Fruit fly (Drosophila melanogaster) whole organism, wandering third instar larva: ENCODE measurements around the gene Rnmt.

Experiments used
- Abd-B ChIP-seq: fragments of >200 bp; optimal IDR thresholded peaks from 2 replicates; lab custom pipeline; 2017; ENCODE audit warnings: missing biosample characterization, missing genetic modification characterization
- CG32264 ChIP-seq: fragments of 200-800 bp; sonication (Bioruptor generic); optimal IDR thresholded peaks from 2 replicates; lab custom pipeline; 2016; ENCODE audit warnings: missing biosample characterization, missing genetic modification characterization
- CG9705 ChIP-seq: fragments of 200-800 bp; sonication (Bioruptor generic); optimal IDR thresholded peaks from 2 replicates; lab custom pipeline; 2018; ENCODE audit warnings: missing biosample characterization, mild to moderate bottlenecking, missing genetic modification characterization
- CrebA ChIP-seq: fragments of 200-800 bp; sonication (Bioruptor generic); optimal IDR thresholded peaks from 2 replicates; lab custom pipeline; 2016; ENCODE audit warnings: missing biosample characterization, mild to moderate bottlenecking, missing genetic modification characterization, borderline replicate concordance
- Dfd ChIP-seq: fragments of >200 bp; optimal IDR thresholded peaks from 2 replicates; lab custom pipeline; 2017; ENCODE audit warnings: missing biosample characterization, missing genetic modification characterization
- Dif ChIP-seq: fragments of 200-275, 200-300 bp; sonication (Bioruptor generic); optimal IDR thresholded peaks from 2 replicates; lab custom pipeline; 2018; ENCODE audit warnings: missing biosample characterization, missing genetic modification characterization; ENCODE audit not compliant: partially characterized antibody
- GATAd ChIP-seq: sonication (Bioruptor generic); optimal IDR thresholded peaks from 2 replicates; lab custom pipeline; 2016; ENCODE audit warnings: missing biosample characterization, missing genetic modification characterization
- HLH106 ChIP-seq: fragments of 200-800 bp; optimal IDR thresholded peaks from 3 replicates; lab custom pipeline; 2019; ENCODE audit warnings: missing biosample characterization, mild to moderate bottlenecking, missing genetic modification characterization, moderate library complexity
- Hr78 ChIP-seq: fragments of >200 bp; optimal IDR thresholded peaks from 2 replicates; lab custom pipeline; 2017; ENCODE audit warnings: missing biosample characterization, missing genetic modification characterization
- Hr83 ChIP-seq: fragments of 200-300 bp; sonication (Bioruptor generic); optimal IDR thresholded peaks from 2 replicates; lab custom pipeline; 2016; ENCODE audit warnings: missing biosample characterization, mild to moderate bottlenecking, missing genetic modification characterization, moderate library complexity; ENCODE audit not compliant: poor library complexity, severe bottlenecking
- Jra ChIP-seq: sonication (Bioruptor generic); optimal IDR thresholded peaks from 2 replicates; lab custom pipeline; 2016; ENCODE audit warnings: missing biosample characterization, missing genetic modification characterization
- Mio ChIP-seq: sonication (Bioruptor generic); optimal IDR thresholded peaks from 2 replicates; lab custom pipeline; 2016; ENCODE audit warnings: missing biosample characterization, missing genetic modification characterization
- Myc ChIP-seq: fragments of >200 bp; optimal IDR thresholded peaks from 2 replicates; lab custom pipeline; 2017
- N ChIP-seq: fragments of >200 bp; optimal IDR thresholded peaks from 2 replicates; lab custom pipeline; 2018; ENCODE audit warnings: missing biosample characterization, missing external identifiers, missing genetic modification characterization
- OdsH ChIP-seq: fragments of 200-800 bp; sonication (Bioruptor generic); optimal IDR thresholded peaks from 2 replicates; lab custom pipeline; 2016; ENCODE audit warnings: missing biosample characterization, mild to moderate bottlenecking, missing genetic modification characterization
- Rel ChIP-seq, 2 experiments: fragments of 200-800 bp; sonication (Bioruptor generic) in 1 of 2; optimal IDR thresholded peaks; 2 replicates in 1 of 2; 3 replicates in 1 of 2; lab custom pipeline; 2016 to 2019; ENCODE audit warnings: mild to moderate bottlenecking in 2 of 2, missing biosample characterization in 2 of 2, missing genetic modification characterization in 2 of 2, moderate library complexity in 1 of 2
- Sp1 ChIP-seq: fragments of 200-800 bp; sonication (Bioruptor generic); optimal IDR thresholded peaks from 3 replicates; lab custom pipeline; 2019; ENCODE audit warnings: missing biosample characterization, mild to moderate bottlenecking, missing genetic modification characterization, moderate library complexity
- Vsx2 ChIP-seq: fragments of 200-300, 225-300 bp; sonication (Bioruptor generic); optimal IDR thresholded peaks from 2 replicates; lab custom pipeline; 2018; ENCODE audit warnings: missing biosample characterization, missing genetic modification characterization; ENCODE audit not compliant: partially characterized antibody
- brk ChIP-seq: fragments of 200-800 bp; sonication (Bioruptor generic); optimal IDR thresholded peaks from 2 replicates; lab custom pipeline; 2016; ENCODE audit warnings: missing biosample characterization, mild to moderate bottlenecking, missing genetic modification characterization
- dl ChIP-seq, 2 experiments: fragments of 175-275, 200-275 bp in 1 of 2; fragments of 200-275 bp in 1 of 2; sonication (Bioruptor generic); optimal IDR thresholded peaks; lab custom pipeline; 2018; ENCODE audit warnings: mild to moderate bottlenecking in 2 of 2, missing biosample characterization in 2 of 2, missing genetic modification characterization in 2 of 2, moderate library complexity in 2 of 2; ENCODE audit not compliant: partially characterized antibody in 2 of 2, insufficient read depth in 1 of 2
- dmrt93B ChIP-seq: fragments of 200-800 bp; sonication (Bioruptor generic); optimal IDR thresholded peaks from 2 replicates; lab custom pipeline; 2018; ENCODE audit warnings: missing biosample characterization, mild to moderate bottlenecking, missing genetic modification characterization
- dsf ChIP-seq: sonication (Bioruptor generic); optimal IDR thresholded peaks from 2 replicates; lab custom pipeline; 2016; ENCODE audit warnings: missing biosample characterization, missing genetic modification characterization, borderline replicate concordance
- ey ChIP-seq: fragments of 200-800 bp; sonication (Bioruptor generic); optimal IDR thresholded peaks from 2 replicates; lab custom pipeline; 2016; ENCODE audit warnings: missing biosample characterization, missing genetic modification characterization
- foxo ChIP-seq, 2 experiments: fragments of 200-800 bp; sonication (Bioruptor generic); optimal IDR thresholded peaks; 2 replicates in 1 of 2; 3 replicates in 1 of 2; lab custom pipeline; 2016 to 2017; ENCODE audit warnings: missing biosample characterization in 2 of 2, missing genetic modification characterization in 2 of 2
- fru ChIP-seq: fragments of 200-800 bp; sonication (Bioruptor generic); optimal IDR thresholded peaks from 3 replicates; lab custom pipeline; 2016; ENCODE audit warnings: missing biosample characterization, mild to moderate bottlenecking, missing genetic modification characterization
- h ChIP-seq: fragments of 200-800 bp; sonication (Bioruptor generic); optimal IDR thresholded peaks from 3 replicates; lab custom pipeline; 2016; ENCODE audit warnings: missing biosample characterization, mild to moderate bottlenecking, missing genetic modification characterization
- jim ChIP-seq: fragments of 175-275, 200-325 bp; sonication (Bioruptor generic); optimal IDR thresholded peaks from 2 replicates; lab custom pipeline; 2016; ENCODE audit warnings: missing biosample characterization, mild to moderate bottlenecking, missing genetic modification characterization
- lola ChIP-seq: fragments of >200 bp; optimal IDR thresholded peaks from 2 replicates; lab custom pipeline; 2017; ENCODE audit warnings: missing biosample characterization, missing genetic modification characterization
- pan ChIP-seq: fragments of >200 bp; optimal IDR thresholded peaks from 2 replicates; lab custom pipeline; 2017
- psq ChIP-seq: fragments of 200-800 bp; sonication (Bioruptor generic); optimal IDR thresholded peaks from 3 replicates; lab custom pipeline; 2017; ENCODE audit warnings: missing biosample characterization, mild to moderate bottlenecking, missing genetic modification characterization, moderate library complexity
- rgr ChIP-seq: fragments of 200-800 bp; sonication (Bioruptor generic); optimal IDR thresholded peaks from 3 replicates; lab custom pipeline; 2016; ENCODE audit warnings: missing biosample characterization, mild to moderate bottlenecking, missing genetic modification characterization
- sage ChIP-seq: fragments of 200-800 bp; sonication (Bioruptor generic); optimal IDR thresholded peaks from 2 replicates; lab custom pipeline; 2016; ENCODE audit warnings: missing biosample characterization, mild to moderate bottlenecking, missing genetic modification characterization
- sv ChIP-seq: fragments of 200-800 bp; sonication (Bioruptor generic); optimal IDR thresholded peaks from 3 replicates; lab custom pipeline; 2016; ENCODE audit warnings: missing biosample characterization, missing genetic modification characterization
- usp ChIP-seq: fragments of >200 bp; optimal IDR thresholded peaks from 2 replicates; lab custom pipeline; 2017; ENCODE audit warnings: missing biosample characterization, missing genetic modification characterization
- woc ChIP-seq: sonication (Bioruptor generic); optimal IDR thresholded peaks from 2 replicates; lab custom pipeline; 2016; ENCODE audit warnings: missing biosample characterization, mild to moderate bottlenecking, missing genetic modification characterization

The Rnmt gene

DNA sequence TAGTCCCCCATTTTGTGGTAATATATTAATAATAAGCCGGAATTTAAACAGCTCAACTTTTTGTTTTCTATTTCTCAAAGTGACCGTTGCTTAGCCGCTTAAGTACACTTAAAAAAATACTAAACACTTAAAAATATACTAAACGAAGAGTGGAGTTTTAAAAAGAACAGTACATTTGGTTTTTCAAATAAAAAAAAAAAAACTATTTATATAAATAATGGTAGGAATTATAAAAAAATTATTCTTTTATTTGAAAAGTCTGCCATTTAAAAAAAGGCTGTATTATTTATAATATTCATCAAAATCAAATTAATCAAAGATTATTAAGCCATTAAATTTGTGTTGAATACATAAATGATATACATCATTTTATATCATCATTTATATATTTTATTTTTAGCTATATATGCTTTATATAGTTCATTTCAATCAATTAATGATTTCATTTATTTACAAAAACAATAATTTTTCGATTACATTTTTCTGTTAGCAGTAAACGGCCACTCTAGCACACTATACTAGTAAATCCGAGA, 2.3 kb upstream of the Rnmt start, which contains the start of the genes Ankrd49 and NC2beta:
Gene Ankrd49 (minus strand): TSS at position 101 of the 533 bp plus-strand sequence.
Gene NC2beta (plus strand): TSS at position 483 of the 533 bp plus-strand sequence.
- TF ChIP-seq OdsH (GFP tag; lab: Kevin White, UChicago): no peak
- TF ChIP-seq usp (GFP tag; lab: Kevin White, UChicago): no peak
- TF ChIP-seq fru (GFP tag; lab: Kevin White, UChicago): no peak
- TF ChIP-seq rgr (GFP tag; lab: Kevin White, UChicago): no peak
- no peak for TF ChIP-seq Dfd (GFP tag; lab: Kevin White, UChicago)
- no peak for TF ChIP-seq lola (GFP tag; lab: Kevin White, UChicago)
- no peak for TF ChIP-seq Hr78 (GFP tag; lab: Kevin White, UChicago)
- no peak for TF ChIP-seq jim (GFP tag; lab: Kevin White, UChicago)
- no peak for TF ChIP-seq dmrt93B (GFP tag; lab: Kevin White, UChicago)
- no peak for TF ChIP-seq Myc (lab: Kevin White, UChicago)
- no peak for TF ChIP-seq CG32264 (GFP tag; lab: Kevin White, UChicago)
- TF ChIP-seq CrebA (GFP tag; lab: Kevin White, UChicago): no peak
- TF ChIP-seq dsf (GFP tag; lab: Kevin White, UChicago): no peak

DNA sequence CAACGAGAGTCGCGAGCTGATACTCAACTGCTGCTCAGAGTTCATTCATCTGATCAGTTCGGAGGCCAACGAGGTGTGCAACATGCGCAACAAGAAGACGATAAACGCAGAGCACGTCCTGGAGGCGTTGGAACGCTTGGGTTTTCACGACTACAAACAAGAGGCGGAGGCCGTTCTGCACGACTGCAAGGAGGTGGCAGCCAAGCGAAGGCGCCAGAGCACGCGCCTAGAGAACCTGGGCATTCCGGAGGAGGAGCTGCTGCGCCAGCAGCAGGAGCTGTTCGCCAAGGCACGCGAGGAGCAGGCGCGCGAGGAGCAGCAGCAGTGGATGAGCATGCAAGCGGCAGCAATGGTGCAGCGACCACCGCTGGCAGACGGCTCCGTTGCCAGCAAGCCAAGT, 1.7 kb upstream of the Rnmt start:
- TF ChIP-seq GATAd (GFP tag; lab: Kevin White, UChicago): no peak
- no peak for TF ChIP-seq HLH106
- no peak for TF ChIP-seq Jra
- TF ChIP-seq ey (GFP tag; lab: Kevin White, UChicago): no peak
- no peak for TF ChIP-seq h (GFP tag; lab: Kevin White, UChicago)
- no peak for TF ChIP-seq Dfd (GFP tag; lab: Kevin White, UChicago)
- no peak for TF ChIP-seq dl (GFP tag; optimal IDR thresholded peaks at IDR 0.05; lab: Kevin White, UChicago; ENCODE audit: insufficient read depth in 1 of 2, partially characterized antibody in 2 of 2)
- TF ChIP-seq woc (GFP tag; lab: Kevin White, UChicago): no peak
- TF ChIP-seq Myc (lab: Kevin White, UChicago): no peak
- no peak for TF ChIP-seq jim (GFP tag; lab: Kevin White, UChicago)
- TF ChIP-seq, all 38 proteins: peak for 0

- TF ChIP-seq jim (GFP tag; lab: Kevin White, UChicago) (no peak), Sp1 (no peak), HLH106 (no peak), CrebA (GFP tag; lab: Kevin White, UChicago) (no peak), rgr (GFP tag; lab: Kevin White, UChicago) (no peak), CG9705 (GFP tag; lab: Kevin White, UChicago) (no peak), Hr83 (GFP tag; lab: Kevin White, UChicago) (no peak), fru (GFP tag; lab: Kevin White, UChicago) (no peak), Dif (GFP tag; lab: Kevin White, UChicago) (no peak), psq (GFP tag; lab: Kevin White, UChicago) (no peak), pan (no peak), sv (no peak), Hr78 (GFP tag; lab: Kevin White, UChicago) (no peak), h (GFP tag; lab: Kevin White, UChicago) (no peak), brk (no peak), dsf (GFP tag; lab: Kevin White, UChicago) (no peak), sage (GFP tag; lab: Kevin White, UChicago) (no peak), N (GFP tag; lab: Kevin White, UChicago) (no peak), OdsH (GFP tag; lab: Kevin White, UChicago) (no peak)
- TF ChIP-seq, all 38 proteins: peak for 0
These were observed 2.0 kb downstream of the Rnmt start for dm6 chr2L:15011779-15012178.

DNA sequence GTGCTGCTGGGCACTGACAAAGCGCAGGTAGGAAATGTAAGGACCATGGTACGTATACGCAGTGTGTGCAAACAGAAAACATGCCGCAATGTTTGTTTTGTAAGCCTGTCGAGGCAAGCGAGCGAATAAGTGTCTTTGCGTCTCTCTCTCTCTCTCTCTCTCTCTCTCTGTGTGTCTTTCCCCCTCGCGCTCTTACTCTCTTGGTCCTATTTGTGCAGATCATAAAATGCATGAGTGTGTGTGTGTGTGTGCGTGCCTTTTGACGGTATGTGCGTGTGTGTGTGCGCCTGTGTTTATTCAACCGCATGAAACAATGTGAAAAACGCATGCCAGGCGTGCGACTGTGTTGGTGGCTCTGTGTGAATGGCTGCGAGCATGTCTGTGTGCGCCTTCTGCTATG, 3.8 kb downstream of the Rnmt start:
- no peak for TF ChIP-seq foxo (GFP tag; optimal IDR thresholded peaks at IDR 0.05; lab: Kevin White, UChicago)
- peak; percentile 42 for TF ChIP-seq Dfd (GFP tag; lab: Kevin White, UChicago)

- TF ChIP-seq pan (no peak), Abd-B (GFP tag; lab: Kevin White, UChicago) (no peak), ey (GFP tag; lab: Kevin White, UChicago) (no peak), Myc (lab: Kevin White, UChicago) (no peak), foxo (GFP tag; optimal IDR thresholded peaks at IDR 0.05; lab: Kevin White, UChicago) (no peak), GATAd (GFP tag; lab: Kevin White, UChicago) (no peak), h (GFP tag; lab: Kevin White, UChicago) (no peak), sv (no peak), OdsH (GFP tag; lab: Kevin White, UChicago) (no peak), Hr83 (GFP tag; lab: Kevin White, UChicago) (no peak), Dif (GFP tag; lab: Kevin White, UChicago) (no peak), dsf (GFP tag; lab: Kevin White, UChicago) (no peak), Rel (GFP tag; optimal IDR thresholded peaks at IDR 0.05; lab: Kevin White, UChicago) (no peak), Rel (tag; optimal IDR thresholded peaks at IDR 0.05; lab: Kevin White, UChicago) (no peak), dl (GFP tag; optimal IDR thresholded peaks at IDR 0.05; lab: Kevin White, UChicago; ENCODE audit: insufficient read depth in 1 of 2, partially characterized antibody in 2 of 2) (no peak), fru (GFP tag; lab: Kevin White, UChicago) (no peak), Mio (GFP tag; lab: Kevin White, UChicago) (no peak), Vsx2 (GFP tag; lab: Kevin White, UChicago) (no peak)
These were observed 6.3 kb downstream of the Rnmt start, which contains the start of gene GABA-B-R1 for dm6 chr2L:15016031-15016430. Gene GABA-B-R1, plus strand, starts transcription at chr2L:15016331.
